Worm (Caenorhabditis elegans) whole organism, early embryonic: ENCODE measurements around the gene T06A1.1.

Experiments used
- B0310.2 ChIP-seq: sonication (generic microtip); optimal IDR thresholded peaks from 2 replicates; lab custom pipeline; 2016; ENCODE audit warnings: mild to moderate bottlenecking, missing genetic modification characterization, missing compliant biosample characterization
- F13C5.2 ChIP-seq: sonication (generic microtip); optimal IDR thresholded peaks from 2 replicates; lab custom pipeline; 2017; ENCODE audit warnings: mild to moderate bottlenecking, missing genetic modification characterization, inconsistent platforms, missing compliant biosample characterization
- aly-1 ChIP-seq: sonication (generic microtip); optimal IDR thresholded peaks from 2 replicates; lab custom pipeline; 2016; ENCODE audit warnings: missing genetic modification characterization, missing compliant biosample characterization
- ama-1 ChIP-seq: fragments of 150-350 bp; optimal IDR thresholded peaks from 2 replicates; lab custom pipeline; 2014
- ceh-13 ChIP-seq: fragments of 200-800 bp; sonication (Bioruptor generic); optimal IDR thresholded peaks from 2 replicates; lab custom pipeline; 2018; ENCODE audit warnings: mild to moderate bottlenecking, missing genetic modification characterization, missing compliant biosample characterization
- ceh-36 ChIP-seq: sonication (generic microtip); optimal IDR thresholded peaks from 2 replicates; lab custom pipeline; 2016; ENCODE audit warnings: missing genetic modification characterization, inconsistent platforms, missing compliant biosample characterization
- ets-7 ChIP-seq: sonication (generic microtip); optimal IDR thresholded peaks from 2 replicates; lab custom pipeline; 2016; ENCODE audit warnings: missing genotype, missing genetic modification characterization, missing compliant biosample characterization
- flt-1 ChIP-seq: fragments of 200-800 bp; sonication (Bioruptor generic); IDR thresholded peaks from 2 replicates; pipeline ENCODE4 v1.3.6; 2022; ENCODE audit warnings: missing genetic modification characterization, missing compliant biosample characterization
- hmbx-1 ChIP-seq: sonication (generic microtip); optimal IDR thresholded peaks from 2 replicates; lab custom pipeline; 2016; ENCODE audit warnings: mild to moderate bottlenecking, missing genetic modification characterization, missing compliant biosample characterization
- hmg-4 ChIP-seq: fragments of 200-800 bp; sonication (Bioruptor generic); optimal IDR thresholded peaks from 2 replicates; lab custom pipeline; 2018; ENCODE audit warnings: mild to moderate bottlenecking, missing genetic modification characterization, missing compliant biosample characterization
- hnd-1 ChIP-seq: sonication (generic microtip); optimal IDR thresholded peaks from 2 replicates; lab custom pipeline; 2016; ENCODE audit warnings: missing genetic modification characterization, missing compliant biosample characterization
- pes-1 ChIP-seq: fragments of 200-800 bp; sonication (Bioruptor generic); IDR thresholded peaks from 2 replicates; pipeline ENCODE4 v1.3.6; 2022; ENCODE audit warnings: missing genetic modification reagents, missing genetic modification characterization, missing compliant biosample characterization
- scrt-1 ChIP-seq: fragments of 200-800 bp; sonication (Bioruptor generic); IDR thresholded peaks from 2 replicates; pipeline ENCODE4 v1.3.6; 2022; ENCODE audit warnings: missing genetic modification characterization, missing compliant biosample characterization
- sea-1 ChIP-seq: fragments of 200-800 bp; sonication (Bioruptor generic); conservative IDR thresholded peaks from 2 replicates; pipeline ENCODE4 v1.3.6; 2022; ENCODE audit warnings: missing genetic modification characterization, missing compliant biosample characterization
- tbx-11 ChIP-seq: fragments of 200-800 bp; sonication (Bioruptor generic); IDR thresholded peaks from 2 replicates; pipeline ENCODE4 v1.3.6; 2022; ENCODE audit warnings: missing genetic modification characterization, missing compliant biosample characterization
- tbx-37 ChIP-seq: fragments of 200-800 bp; sonication (Bioruptor generic); conservative IDR thresholded peaks from 2 replicates; pipeline ENCODE4 v1.3.6; 2022; ENCODE audit warnings: missing genetic modification reagents, missing genetic modification characterization, missing compliant biosample characterization
- tra-4 ChIP-seq: sonication (generic microtip); optimal IDR thresholded peaks from 2 replicates; lab custom pipeline; 2017; ENCODE audit warnings: missing genetic modification characterization, missing compliant biosample characterization

The T06A1.1 gene

ce11 chrV:1955246-1955645 lies 29.9 kb upstream of the T06A1.1 start:
- TF ChIP-seq hmbx-1 (tag; lab: Kevin White, UChicago): no peak
- TF ChIP-seq ama-1 (lab: Kevin White, UChicago): no peak
- no peak for TF ChIP-seq B0310.2 (tag; lab: Kevin White, UChicago)
- TF ChIP-seq pes-1 (GFP tag; lab: Robert Waterston, UW): no peak
- no peak for TF ChIP-seq aly-1 (tag; lab: Kevin White, UChicago)
- no peak for TF ChIP-seq sea-1 (GFP tag; lab: Robert Waterston, UW)
- no peak for TF ChIP-seq ceh-13
- TF ChIP-seq scrt-1 (GFP tag; lab: Robert Waterston, UW): no peak
- no peak for TF ChIP-seq tra-4 (tag; lab: Kevin White, UChicago)
- TF ChIP-seq F13C5.2: no peak
- TF ChIP-seq tbx-37: no peak
- no peak for TF ChIP-seq hmg-4 (GFP tag; lab: Kevin White, UChicago)

ce11 chrV:1945875-1946274 lies 20.5 kb upstream of the T06A1.1 start:
- TF ChIP-seq B0310.2 (tag; lab: Kevin White, UChicago) (no peak), scrt-1 (GFP tag; lab: Robert Waterston, UW) (no peak), ama-1 (lab: Kevin White, UChicago) (no peak), ceh-36 (tag; lab: Kevin White, UChicago) (no peak), sea-1 (GFP tag; lab: Robert Waterston, UW) (no peak), pes-1 (GFP tag; lab: Robert Waterston, UW) (no peak)

- no peak for TF ChIP-seq B0310.2 (tag; lab: Kevin White, UChicago)
- TF ChIP-seq flt-1: no peak
- no peak for TF ChIP-seq ceh-36 (tag; lab: Kevin White, UChicago)
- TF ChIP-seq ceh-13: no peak
- no peak for TF ChIP-seq hnd-1 (tag; lab: Kevin White, UChicago)
- TF ChIP-seq aly-1 (tag; lab: Kevin White, UChicago): no peak
- no peak for TF ChIP-seq ets-7 (tag; lab: Kevin White, UChicago)
- no peak for TF ChIP-seq ama-1 (lab: Kevin White, UChicago)
- no peak for TF ChIP-seq pes-1 (GFP tag; lab: Robert Waterston, UW)
- no peak for TF ChIP-seq tbx-37
- no peak for TF ChIP-seq hmg-4 (GFP tag; lab: Kevin White, UChicago)
- no peak for TF ChIP-seq hmbx-1 (tag; lab: Kevin White, UChicago)
- TF ChIP-seq sea-1 (GFP tag; lab: Robert Waterston, UW): no peak
- TF ChIP-seq scrt-1 (GFP tag; lab: Robert Waterston, UW): no peak
These were observed 18.1 kb upstream of the T06A1.1 start for ce11 chrV:1943465-1943864.

ce11 chrV:1940472-1941221 lies 15.3 kb upstream of the T06A1.1 start:
- no peak for TF ChIP-seq flt-1
- TF ChIP-seq ama-1 (lab: Kevin White, UChicago): no peak
- no peak for TF ChIP-seq hmg-4 (GFP tag; lab: Kevin White, UChicago)
- TF ChIP-seq ets-7 (tag; lab: Kevin White, UChicago): no peak
- TF ChIP-seq B0310.2 (tag; lab: Kevin White, UChicago): no peak

ce11 chrV:1937963-1938362 lies 12.6 kb upstream of the T06A1.1 start, which contains the start of gene glb-25:
Gene glb-25, plus strand, starts transcription at chrV:1938263.
- TF ChIP-seq flt-1 (no peak), F13C5.2 (no peak), B0310.2 (tag; lab: Kevin White, UChicago) (no peak), tbx-37 (no peak), hnd-1 (tag; lab: Kevin White, UChicago) (no peak), ama-1 (lab: Kevin White, UChicago) (no peak), aly-1 (tag; lab: Kevin White, UChicago) (no peak), hmg-4 (GFP tag; lab: Kevin White, UChicago) (no peak)

ce11 chrV:1935494-1935893 lies 10.1 kb upstream of the T06A1.1 start:
- no peak for TF ChIP-seq hmbx-1 (tag; lab: Kevin White, UChicago)
- TF ChIP-seq tbx-11 (GFP tag; lab: Robert Waterston, UW): no peak
- no peak for TF ChIP-seq hmg-4 (GFP tag; lab: Kevin White, UChicago)
- TF ChIP-seq pes-1 (GFP tag; lab: Robert Waterston, UW): no peak
- no peak for TF ChIP-seq tbx-37
- no peak for TF ChIP-seq ceh-13
- no peak for TF ChIP-seq flt-1
- TF ChIP-seq scrt-1 (GFP tag; lab: Robert Waterston, UW): no peak
- no peak for TF ChIP-seq tra-4 (tag; lab: Kevin White, UChicago)
- TF ChIP-seq ceh-36 (tag; lab: Kevin White, UChicago): no peak
- no peak for TF ChIP-seq B0310.2 (tag; lab: Kevin White, UChicago)
- TF ChIP-seq aly-1 (tag; lab: Kevin White, UChicago): no peak
- TF ChIP-seq F13C5.2: no peak
- no peak for TF ChIP-seq ama-1 (lab: Kevin White, UChicago)
- no peak for TF ChIP-seq hnd-1 (tag; lab: Kevin White, UChicago)
- TF ChIP-seq sea-1 (GFP tag; lab: Robert Waterston, UW): no peak
- TF ChIP-seq ets-7 (tag; lab: Kevin White, UChicago): no peak

- no peak for TF ChIP-seq scrt-1 (GFP tag; lab: Robert Waterston, UW)
- TF ChIP-seq tbx-11 (GFP tag; lab: Robert Waterston, UW): no peak
- TF ChIP-seq B0310.2 (tag; lab: Kevin White, UChicago): no peak
- no peak for TF ChIP-seq F13C5.2
- no peak for TF ChIP-seq hmbx-1 (tag; lab: Kevin White, UChicago)
- no peak for TF ChIP-seq flt-1
- no peak for TF ChIP-seq aly-1 (tag; lab: Kevin White, UChicago)
- no peak for TF ChIP-seq ceh-36 (tag; lab: Kevin White, UChicago)
- no peak for TF ChIP-seq pes-1 (GFP tag; lab: Robert Waterston, UW)
- no peak for TF ChIP-seq hmg-4 (GFP tag; lab: Kevin White, UChicago)
- no peak for TF ChIP-seq tra-4 (tag; lab: Kevin White, UChicago)
- TF ChIP-seq sea-1 (GFP tag; lab: Robert Waterston, UW): no peak
These were observed 3.1 kb upstream of the T06A1.1 start for ce11 chrV:1928473-1928872.
